Worm (Caenorhabditis elegans) whole organism, L3 larva: ENCODE measurements around the gene Y56A3A.6.

Experiments
- R02D3.7 ChIP-seq: fragments of 150-350 bp; optimal IDR thresholded peaks from 2 replicates; lab custom pipeline; 2014; ENCODE audit warnings: missing biosample characterization, missing genetic modification characterization
- aly-2 ChIP-seq: fragments of 150-350 bp; optimal IDR thresholded peaks from 2 replicates; lab custom pipeline; 2014; ENCODE audit warnings: missing biosample characterization, missing genetic modification characterization
- ama-1 ChIP-seq: fragments of 150-350 bp; optimal IDR thresholded peaks from 2 replicates; lab custom pipeline; 2018
- ceh-82 ChIP-seq: fragments of 150-350 bp; optimal IDR thresholded peaks from 2 replicates; lab custom pipeline; 2014; ENCODE audit warnings: missing biosample characterization, missing genetic modification characterization
- ceh-9 ChIP-seq: sonication (generic microtip); optimal IDR thresholded peaks from 2 replicates; lab custom pipeline; 2018; ENCODE audit warnings: missing biosample characterization, missing genetic modification characterization
- egl-27 ChIP-seq: sonication (generic microtip); optimal IDR thresholded peaks from 4 replicates; lab custom pipeline; 2017; ENCODE audit warnings: missing biosample characterization, missing genetic modification reagents, missing genetic modification characterization
- egl-5 ChIP-seq: fragments of 150-350 bp; optimal IDR thresholded peaks from 2 replicates; lab custom pipeline; 2017; ENCODE audit warnings: missing biosample characterization, missing genetic modification reagents, missing genetic modification characterization, inconsistent platforms
- elt-1 ChIP-seq: fragments of 150-350 bp; optimal IDR thresholded peaks from 2 replicates; lab custom pipeline; 2014; ENCODE audit warnings: missing biosample characterization, missing genetic modification characterization
- elt-2 ChIP-seq: sonication (generic microtip); optimal IDR thresholded peaks from 2 replicates; lab custom pipeline; 2016; ENCODE audit warnings: missing genetic modification reagents, mild to moderate bottlenecking, missing genetic modification characterization, missing compliant biosample characterization
- eor-1 ChIP-seq, 2 experiments: fragments of 150-350 bp; optimal IDR thresholded peaks; 2 replicates each; lab custom pipeline; 2014 to 2018; ENCODE audit warnings: missing biosample characterization in 2 of 2, missing genetic modification characterization in 2 of 2
- fkh-10 ChIP-seq: sonication (generic microtip); optimal IDR thresholded peaks from 2 replicates; lab custom pipeline; 2017; ENCODE audit warnings: missing biosample characterization, missing genetic modification reagents, missing genetic modification characterization
- fkh-2 ChIP-seq: fragments of 150-350 bp; optimal IDR thresholded peaks from 2 replicates; lab custom pipeline; 2014; ENCODE audit warnings: missing biosample characterization, missing genetic modification reagents, missing genetic modification characterization
- fos-1 ChIP-seq: fragments of 150-350 bp; optimal IDR thresholded peaks from 2 replicates; lab custom pipeline; 2014; ENCODE audit warnings: missing biosample characterization, missing genetic modification characterization
- hmg-11 ChIP-seq: sonication (generic microtip); optimal IDR thresholded peaks from 2 replicates; lab custom pipeline; 2016; ENCODE audit warnings: missing genetic modification characterization, missing compliant biosample characterization
- lin-15B ChIP-seq: fragments of 150-350 bp; optimal IDR thresholded peaks from 2 replicates; lab custom pipeline; 2014; ENCODE audit warnings: missing biosample characterization, missing genetic modification characterization
- lin-39 ChIP-seq: fragments of 150-350 bp; optimal IDR thresholded peaks from 2 replicates; lab custom pipeline; 2018; ENCODE audit warnings: missing biosample characterization, missing genetic modification reagents, missing genetic modification characterization
- lsy-12 ChIP-seq: sonication (generic microtip); optimal IDR thresholded peaks from 2 replicates; lab custom pipeline; 2016; ENCODE audit warnings: mild to moderate bottlenecking, missing genetic modification characterization, missing compliant biosample characterization
- mml-1 ChIP-seq: fragments of 150-350 bp; sonication (generic microtip); optimal IDR thresholded peaks from 3 replicates; lab custom pipeline; 2014; ENCODE audit warnings: missing biosample characterization, missing genetic modification characterization
- nfya-1 ChIP-seq: sonication (generic microtip); optimal IDR thresholded peaks from 2 replicates; lab custom pipeline; 2017; ENCODE audit warnings: missing genetic modification characterization, mild to moderate bottlenecking, missing compliant biosample characterization, antibody characterized with exemption, moderate library complexity; ENCODE audit not compliant: insufficient read depth
- nhr-11 ChIP-seq: fragments of 150-350 bp; optimal IDR thresholded peaks from 2 replicates; lab custom pipeline; 2014; ENCODE audit warnings: missing biosample characterization, missing genetic modification characterization
- nhr-25 ChIP-seq: sonication (generic microtip); optimal IDR thresholded peaks from 2 replicates; lab custom pipeline; 2017; ENCODE audit warnings: missing biosample characterization, missing genetic modification characterization
- nhr-28 ChIP-seq: fragments of 150-350 bp; optimal IDR thresholded peaks from 2 replicates; lab custom pipeline; 2014; ENCODE audit warnings: missing biosample characterization, missing genetic modification characterization
- nhr-43 ChIP-seq: sonication (generic microtip); optimal IDR thresholded peaks from 2 replicates; lab custom pipeline; 2016; ENCODE audit warnings: mild to moderate bottlenecking, missing genetic modification characterization, missing compliant biosample characterization; ENCODE audit not compliant: poor library complexity, severe bottlenecking
- nhr-76 ChIP-seq: fragments of 150-350 bp; sonication (generic microtip); optimal IDR thresholded peaks from 5 replicates; lab custom pipeline; 2014; ENCODE audit warnings: missing biosample characterization, missing genetic modification characterization
- pha-4 ChIP-seq: fragments of 150-350 bp; optimal IDR thresholded peaks from 2 replicates; lab custom pipeline; 2014; ENCODE audit warnings: missing biosample characterization, missing genetic modification reagents, missing genetic modification characterization
- pqm-1 ChIP-seq: fragments of 150-350 bp; optimal IDR thresholded peaks from 2 replicates; lab custom pipeline; 2017; ENCODE audit warnings: missing biosample characterization, missing genetic modification characterization, inconsistent platforms
- skn-1 ChIP-seq: fragments of 150-350 bp; optimal IDR thresholded peaks from 2 replicates; lab custom pipeline; 2014; ENCODE audit warnings: missing biosample characterization, missing genetic modification characterization
- snpc-4 ChIP-seq: fragments of 150-350 bp; optimal IDR thresholded peaks from 2 replicates; lab custom pipeline; 2014; ENCODE audit warnings: missing biosample characterization, missing genetic modification characterization
- tbx-2 ChIP-seq: sonication (generic microtip); optimal IDR thresholded peaks from 2 replicates; lab custom pipeline; 2016; ENCODE audit warnings: mild to moderate bottlenecking, missing genetic modification characterization, missing compliant biosample characterization
- unc-62 ChIP-seq: fragments of 150-350 bp; sonication (generic microtip); optimal IDR thresholded peaks from 4 replicates; lab custom pipeline; 2014; ENCODE audit warnings: missing biosample characterization, missing genetic modification reagents, missing genetic modification characterization
- zag-1 ChIP-seq: fragments of 150-350 bp; optimal IDR thresholded peaks from 2 replicates; lab custom pipeline; 2014; ENCODE audit warnings: missing biosample characterization, missing genetic modification characterization
- ztf-11 ChIP-seq: fragments of 150-350 bp; optimal IDR thresholded peaks from 2 replicates; lab custom pipeline; 2014; ENCODE audit warnings: missing biosample characterization, missing genetic modification characterization

Y56A3A.6 gene

DNA sequence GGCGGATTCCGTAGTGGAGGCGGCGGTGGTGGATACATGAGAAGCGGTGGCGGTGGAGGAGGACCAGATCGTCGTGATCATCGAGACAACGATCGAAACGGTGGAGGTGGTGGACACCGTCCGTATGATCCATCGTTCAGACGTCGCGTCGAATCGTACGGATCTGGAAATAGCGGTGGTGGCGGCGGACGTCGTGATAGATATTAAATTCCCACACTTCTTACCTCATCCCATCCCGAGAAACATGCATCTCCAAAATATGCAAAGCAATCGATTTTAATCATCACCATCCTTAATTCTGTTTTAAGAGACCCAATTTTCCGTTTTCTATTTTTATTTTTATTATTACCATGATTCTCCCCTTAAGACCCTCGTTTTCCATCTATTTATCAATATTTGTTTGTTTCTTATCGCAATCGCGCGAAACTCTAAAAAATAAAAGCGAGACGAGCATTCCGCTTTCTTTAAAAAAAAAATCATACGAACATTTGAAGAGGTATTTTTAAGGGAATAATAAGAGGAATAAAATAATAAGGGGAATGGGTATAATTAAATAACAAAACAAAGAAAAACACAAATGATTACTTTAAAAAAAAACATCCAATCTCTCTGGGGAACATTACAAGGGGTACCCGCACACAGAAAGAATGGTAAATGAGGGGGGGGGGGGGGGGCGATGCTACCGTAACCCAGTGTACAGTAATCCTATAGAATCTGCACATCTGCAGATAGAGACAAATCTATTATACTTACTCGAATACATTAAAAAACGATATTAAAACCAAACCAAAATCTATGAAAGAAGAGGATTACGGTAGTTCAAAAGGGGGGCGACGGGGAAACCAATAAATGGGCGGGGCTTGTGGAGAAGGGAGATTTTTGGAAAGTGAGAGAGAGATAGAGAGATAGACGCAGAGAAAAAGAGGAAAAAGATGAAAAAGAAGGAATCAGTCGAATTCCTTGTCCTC, 47.8 kb downstream of the Y56A3A.6 start:
- TF ChIP-seq ceh-82 (tag; lab: Kevin White, UChicago) (no peak), nhr-43 (tag; lab: Kevin White, UChicago) (no peak), fkh-2 (tag; lab: Kevin White, UChicago) (no peak), lin-39 (tag; lab: Kevin White, UChicago) (no peak), nhr-25 (tag; lab: Kevin White, UChicago) (no peak), ama-1 (lab: Kevin White, UChicago) (peak; percentile 31), ztf-11 (tag; lab: Kevin White, UChicago) (no peak), lsy-12 (tag; lab: Kevin White, UChicago) (peak; percentile 26), egl-5 (tag; lab: Kevin White, UChicago) (no peak), unc-62 (GFP tag; lab: Kevin White, UChicago) (no peak), nfya-1 (peak; percentile 28), pha-4 (tag; lab: Kevin White, UChicago) (peak; percentile 22), elt-2 (peak; percentile 15)
- TF ChIP-seq, all 47 proteins: peak for 5

DNA sequence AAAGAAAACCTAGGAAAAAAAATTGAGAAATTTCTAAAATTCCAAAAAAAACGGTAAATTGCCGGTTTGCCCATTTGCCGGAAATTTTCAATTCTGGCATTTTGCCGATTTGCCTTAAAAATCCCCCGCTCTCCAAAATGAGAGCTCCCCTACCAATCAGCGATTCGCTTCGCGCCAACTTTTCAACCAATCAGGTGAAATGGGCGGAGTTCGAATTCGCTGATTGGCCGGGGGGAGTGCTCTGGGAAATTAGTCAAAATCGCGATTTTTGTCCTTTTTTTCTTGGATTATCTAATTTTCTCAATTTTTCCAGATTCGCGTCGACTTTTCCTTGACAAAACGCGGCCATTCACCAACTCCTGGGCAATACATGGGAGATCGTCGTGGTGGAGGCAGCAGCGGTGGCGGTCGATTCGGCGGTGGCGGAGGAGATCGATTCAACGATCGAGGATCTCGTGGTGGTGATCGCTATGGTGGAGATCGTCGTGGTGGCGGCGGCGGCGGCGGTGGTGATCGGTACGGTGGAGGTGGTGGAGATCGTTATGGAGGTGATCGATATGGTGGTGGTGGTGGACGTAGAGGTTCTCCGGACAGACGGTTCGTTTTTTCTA, 48.9 kb downstream of the Y56A3A.6 start:
- TF ChIP-seq nfya-1 (peak; percentile 99), eor-1 (tag; optimal IDR thresholded peaks at IDR 0.05; lab: Kevin White, UChicago) (no peak)

DNA sequence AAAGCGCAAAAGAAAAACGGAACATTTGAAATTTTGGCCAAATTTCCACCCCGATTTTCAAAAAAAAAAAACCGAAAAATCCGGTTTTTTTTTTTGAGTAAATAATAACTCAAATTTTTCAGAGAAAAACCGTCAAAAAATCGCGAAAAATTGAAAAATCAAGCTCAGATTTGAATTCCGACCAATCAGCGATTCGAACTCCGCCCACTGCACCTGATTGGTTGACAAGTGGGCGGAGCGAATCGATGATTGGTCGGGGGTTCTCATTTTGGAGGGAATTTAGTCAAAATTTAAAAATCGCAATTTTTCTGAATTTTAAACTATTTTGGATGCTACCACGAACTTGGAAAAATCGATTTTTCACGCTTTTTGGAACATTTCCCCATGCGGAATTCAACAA, 49.5 kb downstream of the Y56A3A.6 start:
- no peak for TF ChIP-seq ceh-9 (tag; lab: Kevin White, UChicago)
- TF ChIP-seq zag-1 = no peak
- TF ChIP-seq nhr-11 (tag; lab: Kevin White, UChicago) = no peak
- TF ChIP-seq pqm-1 = no peak
- peak; percentile 2 for TF ChIP-seq lin-15B (tag; lab: Kevin White, UChicago)
- TF ChIP-seq nfya-1 = peak; percentile 98

DNA sequence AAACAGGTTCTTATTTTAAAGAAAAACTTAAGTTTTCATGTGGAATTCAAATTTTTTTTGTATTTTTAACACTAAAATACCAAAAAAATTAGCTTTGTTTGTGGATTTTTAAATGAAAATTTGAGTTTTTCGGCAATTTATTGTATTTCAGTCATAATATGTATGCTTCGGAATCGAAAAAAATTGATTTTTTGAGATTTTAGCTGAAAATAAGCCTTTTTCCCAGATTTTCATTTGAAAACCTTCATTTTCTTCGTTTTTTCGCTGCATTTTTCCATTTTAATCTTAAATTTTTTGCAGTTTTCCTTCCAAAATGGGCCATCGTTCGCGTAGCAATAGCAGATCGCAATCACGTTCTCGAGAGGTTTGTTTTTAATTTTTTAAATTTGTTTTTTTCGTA, 52.5 kb downstream of the Y56A3A.6 start, which contains the start of gene rsp-8:
Gene rsp-8 (plus strand): TSS at position 301 of the 400 bp plus-strand sequence.
- no peak for TF ChIP-seq ama-1 (lab: Kevin White, UChicago)
- TF ChIP-seq elt-1 (tag; lab: Kevin White, UChicago) = no peak
- TF ChIP-seq fkh-2 (tag; lab: Kevin White, UChicago) = no peak
- TF ChIP-seq tbx-2 = no peak
- no peak for TF ChIP-seq egl-27 (tag; lab: Kevin White, UChicago)
- no peak for TF ChIP-seq nhr-25 (tag; lab: Kevin White, UChicago)
- no peak for TF ChIP-seq nhr-76
- no peak for TF ChIP-seq aly-2
- TF ChIP-seq nhr-43 (tag; lab: Kevin White, UChicago) = no peak
- no peak for TF ChIP-seq mml-1 (tag; lab: Kevin White, UChicago)
- TF ChIP-seq lin-39 (tag; lab: Kevin White, UChicago) = no peak
- no peak for TF ChIP-seq fos-1 (tag; lab: Kevin White, UChicago)
- TF ChIP-seq, all 47 proteins: peak for 0

DNA sequence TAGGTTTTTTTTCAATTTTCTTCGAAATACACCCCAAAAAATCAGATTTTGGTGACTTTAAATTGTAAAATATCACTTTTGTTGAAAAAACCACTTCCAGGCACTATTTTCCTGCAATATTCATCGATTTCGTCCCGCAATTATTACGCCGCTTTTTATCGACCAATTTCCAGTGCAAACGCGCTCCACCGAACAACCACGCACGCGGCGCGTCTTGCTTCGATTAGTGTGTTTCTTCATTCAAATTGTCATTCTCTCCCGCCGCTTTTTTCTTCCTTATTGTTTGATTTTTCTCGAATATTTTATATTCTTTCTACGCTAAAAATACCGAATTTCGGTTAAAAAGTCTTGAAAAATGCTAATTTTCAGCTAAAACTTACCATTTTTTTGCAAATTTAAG, 52.9 kb downstream of the Y56A3A.6 start:
- TF ChIP-seq nhr-28 (tag; lab: Kevin White, UChicago) (no peak), snpc-4 (tag; lab: Kevin White, UChicago) (peak; percentile 85), tbx-2 (no peak), lin-15B (tag; lab: Kevin White, UChicago) (peak; percentile 86), nfya-1 (peak; percentile 91), R02D3.7 (tag; lab: Kevin White, UChicago) (no peak), nhr-25 (tag; lab: Kevin White, UChicago) (peak; percentile 60), lin-39 (tag; lab: Kevin White, UChicago) (peak; percentile 94), fkh-10 (GFP tag; lab: Kevin White, UChicago) (peak; percentile 25), skn-1 (tag; lab: Kevin White, UChicago) (peak; percentile 54), lsy-12 (tag; lab: Kevin White, UChicago) (peak; percentile 18), egl-5 (tag; lab: Kevin White, UChicago) (peak; percentile 69), pha-4 (tag; lab: Kevin White, UChicago) (peak; percentile 78), eor-1 (tag; optimal IDR thresholded peaks at IDR 0.05; lab: Kevin White, UChicago) (no peak), elt-2 (peak; percentile 48), hmg-11 (tag; lab: Kevin White, UChicago) (peak; percentile 46)
